Fruit fly (Drosophila melanogaster): ENCODE measurements around the gene Spn100A.

DNA sequence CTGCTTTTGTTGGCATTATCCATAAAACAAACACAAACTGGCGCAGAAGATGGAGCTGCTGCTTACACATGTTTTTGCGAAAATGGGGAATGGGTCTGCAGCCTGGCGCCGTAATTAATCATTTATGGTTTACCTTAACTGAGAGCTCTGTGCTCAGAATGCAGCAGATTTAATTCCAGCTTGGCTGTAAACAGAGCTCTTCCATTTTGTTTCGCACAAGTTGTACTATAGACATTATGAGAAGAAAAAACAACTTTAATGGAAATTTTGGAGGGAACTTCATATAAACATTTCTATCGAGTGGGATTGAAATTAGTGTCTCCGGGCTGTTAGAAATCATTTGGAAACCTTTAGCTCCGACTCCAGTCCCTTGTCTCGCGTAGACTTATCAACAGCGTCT, 35.3 kb downstream of the Spn100A start, which contains the start of gene eIF4H2:
- no peak for TF ChIP-seq psq (optimal IDR thresholded peaks at IDR 0.05)
- no peak for TF ChIP-seq EcR (GFP tag; optimal IDR thresholded peaks at IDR 0.05)

Measured in whole organism.